Worm (Caenorhabditis elegans): ENCODE measurements around the gene lelo-4.

lelo-4 gene

DNA sequence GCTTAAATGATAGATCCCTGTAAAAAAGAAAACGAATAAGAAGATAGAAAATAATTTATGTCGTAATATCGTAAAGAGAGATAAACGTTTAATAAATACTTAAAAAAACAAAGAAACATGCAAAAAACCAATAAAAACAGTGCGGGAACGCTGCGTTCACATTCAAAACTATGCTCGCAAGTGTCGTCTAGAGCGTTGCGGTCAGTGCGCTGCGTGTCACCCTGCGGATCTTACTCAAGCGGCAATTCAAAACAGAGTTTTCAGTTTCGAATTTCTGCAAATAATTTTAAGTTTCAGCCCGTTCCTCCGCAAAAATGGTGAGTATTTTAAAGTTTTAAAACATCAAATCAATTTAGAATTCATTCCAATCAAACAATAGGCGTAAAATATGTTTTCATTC is at the start of gene lelo-4, which contains the start of gene tiar-1 (continued):
- TF ChIP-seq F49E8.2 (tag; optimal IDR thresholded peaks at IDR 0.05; ENCODE audit: borderline replicate concordance) (no peak), nhr-11 (tag; optimal IDR thresholded peaks at IDR 0.05) (no peak), ceh-20 (GFP tag; IDR thresholded peaks at IDR 0.05) (no peak), F44E2.7 (GFP tag; IDR thresholded peaks at IDR 0.05) (no peak), attf-4 (tag; optimal IDR thresholded peaks at IDR 0.05) (no peak), dmd-6 (GFP tag; IDR thresholded peaks at IDR 0.05) (no peak), spr-1 (tag; optimal IDR thresholded peaks at IDR 0.05) (no peak), T20F7.1 (GFP tag; optimal IDR thresholded peaks at IDR 0.05) (no peak), set-16 (GFP tag; IDR thresholded peaks at IDR 0.05) (no peak), cey-2 (tag; optimal IDR thresholded peaks at IDR 0.05; ENCODE audit: borderline replicate concordance, insufficient read depth) (no peak), gei-8 (GFP tag; optimal IDR thresholded peaks at IDR 0.05) (no peak), nhr-25 (tag; optimal IDR thresholded peaks at IDR 0.05; ENCODE audit: borderline replicate concordance, insufficient read depth) (no peak), snpc-1.2 (GFP tag; IDR thresholded peaks at IDR 0.05) (no peak), F10B5.3 (tag; optimal IDR thresholded peaks at IDR 0.05) (no peak), Y75B8A.6 (GFP tag; IDR thresholded peaks at IDR 0.05) (no peak), daf-8 (GFP tag; IDR thresholded peaks at IDR 0.05) (no peak), php-3 (GFP tag; IDR thresholded peaks at IDR 0.05) (0 out of 2 replicates have a peak, but pooled peaks have one; percentile 14), ceh-82 (tag; optimal IDR thresholded peaks at IDR 0.05) (no peak), lin-15B (tag; optimal IDR thresholded peaks at IDR 0.05) (no peak), arid-1 (GFP tag; conservative IDR thresholded peaks at IDR 0.05) (0 out of 2 replicates have a peak, but pooled peaks have one; percentile 27), duxl-1 (tag; optimal IDR thresholded peaks at IDR 0.05; ENCODE audit: poor library complexity) (no peak), mes-2 (tag; optimal IDR thresholded peaks at IDR 0.05; ENCODE audit: poor library complexity, severe bottlenecking) (peak; percentile 84), unc-39 (tag; optimal IDR thresholded peaks at IDR 0.05) (no peak), lin-39 (tag; optimal IDR thresholded peaks at IDR 0.05) (no peak), lin-13 (GFP tag; optimal IDR thresholded peaks at IDR 0.05) (peak; percentile 64), ZK546.5 (tag; optimal IDR thresholded peaks at IDR 0.05) (peak in 1 of 2 experiments; percentile 84), saeg-2 (GFP tag; IDR thresholded peaks at IDR 0.05) (no peak), egl-27 (tag; optimal IDR thresholded peaks at IDR 0.05) (no peak), ceh-44 (GFP tag; IDR thresholded peaks at IDR 0.05) (no peak), ztf-11 (tag; optimal IDR thresholded peaks at IDR 0.05) (no peak), T26A8.4 (GFP tag; IDR thresholded peaks at IDR 0.05) (no peak), zag-1 (tag; optimal IDR thresholded peaks at IDR 0.05) (no peak), ces-1 (GFP tag; optimal IDR thresholded peaks at IDR 0.05) (no peak), ZK337.2 (GFP tag; IDR thresholded peaks at IDR 0.05) (no peak), lin-29 (GFP tag; IDR thresholded peaks at IDR 0.05) (no peak), zip-2 (tag; optimal IDR thresholded peaks at IDR 0.05) (no peak), unc-130 (GFP tag; optimal IDR thresholded peaks at IDR 0.05) (peak; percentile 9), dmd-8 (GFP tag; IDR thresholded peaks at IDR 0.05) (no peak), zfp-2 (tag; optimal IDR thresholded peaks at IDR 0.05) (peak; percentile 18), nhr-77 (tag; optimal IDR thresholded peaks at IDR 0.05) (no peak), nhr-28 (tag; optimal IDR thresholded peaks at IDR 0.05) (peak; percentile 34), skn-1 (tag; optimal IDR thresholded peaks at IDR 0.05) (no peak), spr-3 (GFP tag; optimal IDR thresholded peaks at IDR 0.05) (no peak), ceh-28 (tag; optimal IDR thresholded peaks at IDR 0.05) (no peak), mdl-1 (tag; optimal IDR thresholded peaks at IDR 0.05) (no peak), hmg-1.1 (GFP tag; IDR thresholded peaks at IDR 0.05) (peak; percentile 44; the same call in 1 of the 2 replicates), zfp-3 (GFP tag; conservative IDR thresholded peaks at IDR 0.05) (no peak), tag-97 (GFP tag; IDR thresholded peaks at IDR 0.05) (no peak), zip-11 (GFP tag; IDR thresholded peaks at IDR 0.05) (no peak), aly-2 (tag; optimal IDR thresholded peaks at IDR 0.05) (no peak), ceh-32 (tag; optimal IDR thresholded peaks at IDR 0.05; ENCODE audit: poor library complexity) (no peak), pqm-1 (tag; optimal IDR thresholded peaks at IDR 0.05) (no peak)
